Worm (Caenorhabditis elegans): ENCODE data around the gene T21D12.7.

- TF ChIP-seq ceh-82 (tag; optimal IDR thresholded peaks at IDR 0.05), result no peak
- no peak for TF ChIP-seq skn-1 (tag; optimal IDR thresholded peaks at IDR 0.05)
- TF ChIP-seq sma-9 (GFP tag; optimal IDR thresholded peaks at IDR 0.05), result no peak
- no peak for TF ChIP-seq sma-9 (tag; optimal IDR thresholded peaks at IDR 0.05)
- TF ChIP-seq mab-5 (tag; optimal IDR thresholded peaks at IDR 0.05), result no peak
- TF ChIP-seq zag-1 (tag; optimal IDR thresholded peaks at IDR 0.05), result no peak
- no peak for TF ChIP-seq unc-39 (tag; optimal IDR thresholded peaks at IDR 0.05)
- TF ChIP-seq mdl-1 (tag; optimal IDR thresholded peaks at IDR 0.05), result no peak
- no peak for TF ChIP-seq nhr-21 (tag; optimal IDR thresholded peaks at IDR 0.05)
- TF ChIP-seq lsy-2 (tag; optimal IDR thresholded peaks at IDR 0.05), result no peak
- no peak for TF ChIP-seq lin-13 (GFP tag; optimal IDR thresholded peaks at IDR 0.05)
- no peak for TF ChIP-seq nhr-77 (tag; optimal IDR thresholded peaks at IDR 0.05)
- no peak for TF ChIP-seq dmd-4 (tag; optimal IDR thresholded peaks at IDR 0.05)
- no peak for TF ChIP-seq aly-2 (tag; optimal IDR thresholded peaks at IDR 0.05)
- TF ChIP-seq nhr-237 (tag; optimal IDR thresholded peaks at IDR 0.05), result no peak
Measured at ce11 chrIV:326564-327070, 35.4 kb upstream of the T21D12.7 start, which contains the start of gene col-101.
